Worm (Caenorhabditis elegans): Measurements from ENCODE around the gene grp-1.

Gene grp-1

ce11 chrIII:8085355-8085754 is at the start of gene grp-1, which contains the start of gene K06H7.7:
Gene grp-1 (plus strand): TSS chrIII:8085705.
Gene K06H7.7 (minus strand): TSS chrIII:8085475.
- TF ChIP-seq unc-62 (GFP tag; optimal IDR thresholded peaks at IDR 0.05) = no peak

- no peak for TF ChIP-seq unc-62 (GFP tag; optimal IDR thresholded peaks at IDR 0.05)
Observed at ce11 chrIII:8036050-8036449, 49.5 kb upstream of the grp-1 start.

ce11 chrIII:8036497-8036896 is 49.0 kb upstream of the grp-1 start:
- TF ChIP-seq unc-62 (GFP tag; optimal IDR thresholded peaks at IDR 0.05) = no peak

DNA sequence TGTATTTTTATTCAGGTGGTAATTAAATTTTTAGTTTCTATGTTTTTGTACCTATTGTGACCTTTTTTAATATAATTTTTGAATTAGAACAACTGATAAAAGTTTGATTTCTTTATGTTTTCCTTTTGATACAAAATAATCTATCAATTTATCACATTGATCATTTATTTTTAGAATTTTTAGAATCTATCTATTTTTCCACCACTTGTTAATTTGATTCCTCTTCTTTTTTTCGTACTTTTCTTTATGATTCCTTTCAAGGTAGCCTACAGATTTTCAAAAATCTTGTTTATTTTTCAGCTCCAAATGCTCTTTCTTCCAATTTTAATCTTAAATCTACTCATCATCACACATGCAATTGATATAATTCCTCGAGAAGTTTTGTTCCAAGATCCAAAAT is 47.6 kb upstream of the grp-1 start, which contains the start of gene dpf-6:
TSS of gene dpf-6 (plus strand) at position 301 of the 400 bp plus-strand sequence.
- TF ChIP-seq unc-62 (GFP tag; optimal IDR thresholded peaks at IDR 0.05) = no peak

DNA sequence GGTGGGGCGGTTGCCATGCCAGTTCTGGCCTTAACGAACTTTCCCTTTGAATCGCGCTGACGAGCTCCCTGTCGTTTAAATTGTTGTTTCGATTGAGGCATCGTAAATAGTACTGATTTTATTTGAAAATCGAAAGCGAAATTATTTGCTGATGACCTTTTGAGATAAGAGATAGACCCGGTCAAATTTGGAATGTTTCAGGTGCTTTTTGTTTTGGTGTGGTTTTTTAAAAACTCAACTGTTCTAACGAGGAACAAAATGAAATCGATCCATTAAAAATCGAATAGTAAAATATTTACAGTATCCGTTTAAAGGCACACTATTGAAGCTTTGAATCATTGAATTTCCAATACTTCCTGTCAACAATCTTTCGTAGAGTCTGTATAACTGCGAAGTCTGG is 42.7 kb upstream of the grp-1 start, which contains the start of gene K12H4.6:
TSS of gene K12H4.6 (minus strand) at position 101 of the 400 bp plus-strand sequence.
- no peak for TF ChIP-seq unc-62 (GFP tag; optimal IDR thresholded peaks at IDR 0.05)

DNA sequence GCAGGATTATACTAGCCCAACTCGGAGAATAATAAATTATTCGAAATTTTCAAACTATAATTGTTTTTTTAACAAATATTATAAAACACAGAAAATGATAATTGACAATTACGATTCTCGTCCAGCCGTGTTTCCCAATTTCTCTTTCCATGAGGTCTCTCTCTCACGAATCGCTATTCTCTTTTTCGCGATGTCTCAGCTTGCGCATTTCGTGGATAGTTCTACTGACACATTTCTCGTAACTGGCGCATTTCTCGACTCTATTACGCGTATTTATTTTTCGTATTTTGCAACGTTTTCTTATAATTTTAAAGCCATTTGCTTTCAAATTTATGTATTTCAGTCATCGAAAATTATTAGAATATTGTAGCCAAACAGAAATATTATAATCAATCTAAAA is 41.7 kb upstream of the grp-1 start:
- TF ChIP-seq unc-62 (GFP tag; optimal IDR thresholded peaks at IDR 0.05) = no peak

DNA sequence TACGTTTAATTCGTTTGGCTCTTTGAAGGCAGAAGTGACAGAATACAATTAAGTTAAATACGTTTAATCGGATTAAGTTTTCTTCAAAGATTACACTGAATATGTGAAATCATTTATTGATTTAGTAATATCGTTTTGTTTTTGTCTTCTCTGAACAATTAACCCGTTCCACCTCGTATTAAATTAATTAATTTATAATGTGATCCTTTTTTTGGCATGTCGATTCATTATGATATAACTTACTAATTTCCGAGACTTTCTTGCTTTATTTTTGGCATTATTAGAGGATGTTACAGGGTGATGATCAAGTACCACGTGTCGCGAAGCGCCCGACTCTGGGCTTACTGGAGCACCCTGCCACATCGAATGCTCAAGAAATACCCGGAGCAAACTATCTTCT is 41.3 kb upstream of the grp-1 start, which contains the start of gene K12H4.5:
TSS of gene K12H4.5 (plus strand) at position 301 of the 400 bp plus-strand sequence.
- TF ChIP-seq unc-62 (GFP tag; optimal IDR thresholded peaks at IDR 0.05) = no peak

ce11 chrIII:8044717-8045116 is 40.8 kb upstream of the grp-1 start, which contains the start of gene spcs-3:
Gene spcs-3 (plus strand): TSS chrIII:8045017.
- no peak for TF ChIP-seq unc-62 (GFP tag; optimal IDR thresholded peaks at IDR 0.05)

- no peak for TF ChIP-seq unc-62 (GFP tag; optimal IDR thresholded peaks at IDR 0.05)
Observed at ce11 chrIII:8045734-8046133, 39.8 kb upstream of the grp-1 start, which contains the start of gene K12H4.3. Gene K12H4.3 (plus strand): TSS chrIII:8046034.

- no peak for TF ChIP-seq unc-62 (GFP tag; optimal IDR thresholded peaks at IDR 0.05)
Observed at ce11 chrIII:8047412-8047811, 38.1 kb upstream of the grp-1 start, which contains the start of gene K12H4.2. Gene K12H4.2 (plus strand): TSS chrIII:8047712.

DNA sequence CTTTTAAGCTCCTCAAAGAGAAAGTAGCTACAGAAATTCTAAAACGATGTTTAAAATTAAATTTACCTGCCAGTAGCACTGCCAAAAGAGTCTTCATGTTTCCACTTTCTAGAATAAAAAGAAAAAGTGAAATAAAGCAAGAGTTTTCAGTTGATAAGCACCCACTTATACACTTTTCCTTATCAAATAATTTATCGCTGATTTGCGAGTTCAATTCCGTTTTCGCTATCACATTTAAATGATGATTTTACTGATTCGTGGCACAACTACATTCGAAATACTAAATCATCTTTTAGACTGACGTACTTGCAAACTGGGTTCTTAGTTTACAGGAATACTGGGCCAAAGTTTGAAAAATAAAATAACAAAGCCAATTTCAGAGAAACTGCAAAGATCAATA is 34.6 kb upstream of the grp-1 start, which contains the start of gene K12H4.7:
TSS of gene K12H4.7 (minus strand) at position 138 of the 400 bp plus-strand sequence.
- TF ChIP-seq unc-62 (GFP tag; optimal IDR thresholded peaks at IDR 0.05) = no peak

ce11 chrIII:8051838-8052237 is 33.7 kb upstream of the grp-1 start:
- TF ChIP-seq unc-62 (GFP tag; optimal IDR thresholded peaks at IDR 0.05) = no peak

- no peak for TF ChIP-seq unc-62 (GFP tag; optimal IDR thresholded peaks at IDR 0.05)
Observed at ce11 chrIII:8061114-8061513, 24.4 kb upstream of the grp-1 start.

ce11 chrIII:8063659-8064058 is 21.8 kb upstream of the grp-1 start:
- TF ChIP-seq unc-62 (GFP tag; optimal IDR thresholded peaks at IDR 0.05) = no peak

DNA sequence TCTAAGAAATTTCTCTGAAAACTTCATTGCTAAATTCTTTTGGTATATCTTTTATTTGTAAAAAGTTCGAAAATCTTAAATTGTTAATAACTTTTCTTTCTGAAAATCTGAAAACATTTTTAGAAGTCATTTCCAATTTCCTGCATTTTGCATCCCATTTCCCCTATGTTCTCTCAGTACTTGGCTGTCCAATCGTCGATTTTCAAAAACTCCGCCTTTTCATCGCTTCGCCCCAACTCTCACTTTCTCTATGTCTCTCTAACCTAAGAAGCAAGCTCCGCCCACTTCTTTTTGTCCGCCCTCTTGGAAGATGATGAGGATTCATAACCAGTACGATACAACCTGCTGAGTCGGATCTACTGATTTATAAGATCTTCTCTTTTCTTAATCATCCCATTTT is 20.4 kb upstream of the grp-1 start:
- TF ChIP-seq unc-62 (GFP tag; optimal IDR thresholded peaks at IDR 0.05) = no peak

DNA sequence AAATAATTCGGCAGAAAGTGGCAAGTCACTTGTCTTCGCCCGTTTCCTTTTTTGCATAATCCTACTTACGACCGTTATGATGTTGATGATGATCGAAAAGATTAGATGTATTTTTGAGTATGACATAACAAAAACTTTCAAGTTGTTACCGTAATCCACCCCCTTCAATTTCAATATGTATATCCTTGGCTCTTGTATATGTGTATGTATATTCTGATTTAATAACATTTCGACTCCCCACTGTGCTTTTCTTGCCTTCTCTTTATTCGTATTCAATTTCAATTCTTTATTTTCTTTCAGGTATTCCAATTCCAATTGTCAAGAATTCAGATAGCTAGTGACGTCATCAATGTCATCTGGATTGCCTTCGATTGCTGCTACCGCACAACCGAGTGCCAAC is 18.5 kb upstream of the grp-1 start, which contains the start of gene pros-1:
TSS of gene pros-1 (plus strand) at position 301 of the 400 bp plus-strand sequence.
- TF ChIP-seq unc-62 (GFP tag; optimal IDR thresholded peaks at IDR 0.05) = no peak

- TF ChIP-seq unc-62 (GFP tag; optimal IDR thresholded peaks at IDR 0.05) = no peak
Observed at ce11 chrIII:8067798-8068197, 17.7 kb upstream of the grp-1 start.

ce11 chrIII:8069206-8069605 is 16.3 kb upstream of the grp-1 start:
- no peak for TF ChIP-seq unc-62 (GFP tag; optimal IDR thresholded peaks at IDR 0.05)

Measured in whole organism, dauer.